Fruit fly (Drosophila melanogaster): ENCODE data around the gene CG1924.

Gene CG1924

dm6 chrX:12222890-12223345 is 44.5 kb upstream of the CG1924 start (continued):
- TF ChIP-seq CG8119 (GFP tag; IDR thresholded peaks at IDR 0.05) (peak; percentile 52; the same call in 2 of the 3 replicates), CG16779 (tag; optimal IDR thresholded peaks at IDR 0.05) (peak; percentile 17), Met (GFP tag; optimal IDR thresholded peaks at IDR 0.05) (peak; percentile 50), Hr38 (GFP tag; optimal IDR thresholded peaks at IDR 0.05) (no peak), OdsH (GFP tag; optimal IDR thresholded peaks at IDR 0.05) (peak; percentile 61), CG10631 (GFP tag; optimal IDR thresholded peaks at IDR 0.05) (peak; percentile 72), CG6854 (GFP tag; optimal IDR thresholded peaks at IDR 0.05) (no peak), Gug (GFP tag; IDR thresholded peaks at IDR 0.05) (no peak)

dm6 chrX:12221496-12221895 is 43.1 kb upstream of the CG1924 start:
- TF ChIP-seq Sox14 (GFP tag; optimal IDR thresholded peaks at IDR 0.05) (no peak), CG8119 (GFP tag; IDR thresholded peaks at IDR 0.05) (no peak), cyc (GFP tag; optimal IDR thresholded peaks at IDR 0.05) (no peak), achi (GFP tag; optimal IDR thresholded peaks at IDR 0.05) (no peak), CG31627 (GFP tag; optimal IDR thresholded peaks at IDR 0.05) (peak; percentile 25), Gug (GFP tag; IDR thresholded peaks at IDR 0.05) (no peak), CG11762 (GFP tag; optimal IDR thresholded peaks at IDR 0.05; ENCODE audit: insufficient read depth) (no peak), Hr38 (GFP tag; optimal IDR thresholded peaks at IDR 0.05) (no peak), esn (GFP tag; optimal IDR thresholded peaks at IDR 0.05) (peak; percentile 29), Eip75B (GFP tag; optimal IDR thresholded peaks at IDR 0.05) (peak; percentile 54), Sox102F (GFP tag; optimal IDR thresholded peaks at IDR 0.05) (no peak), acj6 (GFP tag; optimal IDR thresholded peaks at IDR 0.05) (peak; percentile 55), CG8319 (GFP tag; optimal IDR thresholded peaks at IDR 0.05) (no peak), topi (GFP tag; optimal IDR thresholded peaks at IDR 0.05) (peak; percentile 51), fkh (GFP tag; optimal IDR thresholded peaks at IDR 0.05) (no peak), Ets21C (GFP tag; optimal IDR thresholded peaks at IDR 0.05) (no peak), svp (GFP tag) (peak; percentile 78), Smox (GFP tag; optimal IDR thresholded peaks at IDR 0.05) (peak; percentile 24), spab (GFP tag; optimal IDR thresholded peaks at IDR 0.05) (no peak), CG6163 (GFP tag; IDR thresholded peaks at IDR 0.05) (peak; percentile 69), CG11294 (GFP tag; IDR thresholded peaks at IDR 0.05) (no peak), Lpt (GFP tag; optimal IDR thresholded peaks at IDR 0.05) (no peak), CG1621 (tag; optimal IDR thresholded peaks at IDR 0.05) (no peak), CG32006 (GFP tag; optimal IDR thresholded peaks at IDR 0.05) (peak; percentile 16), eg (GFP tag; IDR thresholded peaks at IDR 0.05) (no peak), Blimp-1 (GFP tag; optimal IDR thresholded peaks at IDR 0.05) (no peak), CG3919 (GFP tag; optimal IDR thresholded peaks at IDR 0.05) (no peak), net (GFP tag; optimal IDR thresholded peaks at IDR 0.05) (no peak), CG7368 (GFP tag; optimal IDR thresholded peaks at IDR 0.05) (peak; percentile 30), CG3032 (tag; optimal IDR thresholded peaks at IDR 0.05) (peak; percentile 17), fd85E (GFP tag; optimal IDR thresholded peaks at IDR 0.05) (no peak), fd59A (GFP tag; optimal IDR thresholded peaks at IDR 0.05) (no peak), Eip78C (GFP tag) (peak; percentile 82), CG10631 (GFP tag; optimal IDR thresholded peaks at IDR 0.05) (no peak), vri (GFP tag; optimal IDR thresholded peaks at IDR 0.05) (peak; percentile 31), CG9139 (GFP tag; optimal IDR thresholded peaks at IDR 0.05) (no peak), OdsH (GFP tag; optimal IDR thresholded peaks at IDR 0.05) (peak; percentile 12), dac (GFP tag; optimal IDR thresholded peaks at IDR 0.05) (no peak), pdm3 (GFP tag; optimal IDR thresholded peaks at IDR 0.05) (peak; percentile 10), CG34406 (GFP tag; optimal IDR thresholded peaks at IDR 0.05) (no peak), dsx (GFP tag; optimal IDR thresholded peaks at IDR 0.05; ENCODE audit: poor library complexity, severe bottlenecking) (peak; percentile 80), Eip93F (GFP tag; optimal IDR thresholded peaks at IDR 0.05) (no peak), CG15336 (GFP tag; IDR thresholded peaks at IDR 0.05) (no peak), CG16779 (tag; optimal IDR thresholded peaks at IDR 0.05) (no peak), salr (GFP tag; optimal IDR thresholded peaks at IDR 0.05) (no peak), CG4318 (GFP tag; optimal IDR thresholded peaks at IDR 0.05) (no peak), CG10669 (GFP tag; optimal IDR thresholded peaks at IDR 0.05) (peak; percentile 6), ss (GFP tag; optimal IDR thresholded peaks at IDR 0.05) (peak in 1 of 2 experiments; percentile 4)

Data from whole organism, prepupa.